Worm (Caenorhabditis elegans) whole organism, early embryonic: ENCODE data around the gene C33F10.4.

Experiments
- B0310.2 ChIP-seq: sonication (generic microtip); optimal IDR thresholded peaks from 2 replicates; lab custom pipeline; 2016; ENCODE audit warnings: mild to moderate bottlenecking, missing genetic modification characterization, missing compliant biosample characterization
- aly-1 ChIP-seq: sonication (generic microtip); optimal IDR thresholded peaks from 2 replicates; lab custom pipeline; 2016; ENCODE audit warnings: missing genetic modification characterization, missing compliant biosample characterization
- ama-1 ChIP-seq: fragments of 150-350 bp; optimal IDR thresholded peaks from 2 replicates; lab custom pipeline; 2014
- ceh-13 ChIP-seq: fragments of 200-800 bp; sonication (Bioruptor generic); optimal IDR thresholded peaks from 2 replicates; lab custom pipeline; 2018; ENCODE audit warnings: mild to moderate bottlenecking, missing genetic modification characterization, missing compliant biosample characterization
- ceh-36 ChIP-seq: sonication (generic microtip); optimal IDR thresholded peaks from 2 replicates; lab custom pipeline; 2016; ENCODE audit warnings: missing genetic modification characterization, inconsistent platforms, missing compliant biosample characterization
- flt-1 ChIP-seq: fragments of 200-800 bp; sonication (Bioruptor generic); IDR thresholded peaks from 2 replicates; pipeline ENCODE4 v1.3.6; 2022; ENCODE audit warnings: missing genetic modification characterization, missing compliant biosample characterization
- hmg-4 ChIP-seq: fragments of 200-800 bp; sonication (Bioruptor generic); optimal IDR thresholded peaks from 2 replicates; lab custom pipeline; 2018; ENCODE audit warnings: mild to moderate bottlenecking, missing genetic modification characterization, missing compliant biosample characterization
- tra-4 ChIP-seq: sonication (generic microtip); optimal IDR thresholded peaks from 2 replicates; lab custom pipeline; 2017; ENCODE audit warnings: missing genetic modification characterization, missing compliant biosample characterization

- TF ChIP-seq flt-1 (GFP tag; lab: Robert Waterston, UW) (no peak), hmg-4 (GFP tag; lab: Kevin White, UChicago) (no peak), B0310.2 (tag; lab: Kevin White, UChicago) (no peak), ama-1 (lab: Kevin White, UChicago) (no peak), tra-4 (tag; lab: Kevin White, UChicago) (no peak), ceh-36 (tag; lab: Kevin White, UChicago) (no peak), aly-1 (tag; lab: Kevin White, UChicago) (no peak), ceh-13 (GFP tag; lab: Kevin White, UChicago) (no peak)
These were observed 9.4 kb upstream of the C33F10.4 start, which contains the start of gene msp-3 for ce11 chrII:4786181-4786580.
